Worm (Caenorhabditis elegans): ENCODE results near the gene Y94H6A.12.

Gene Y94H6A.12

ce11 chrIV:2703927-2704401 lies 8.9 kb downstream of the Y94H6A.12 start, which contains the start of gene Y94H6A.5 (continued):
- no peak for TF ChIP-seq rpc-1 (optimal IDR thresholded peaks at IDR 0.05)
- no peak for TF ChIP-seq rpc-1 (tag; optimal IDR thresholded peaks at IDR 0.05)
- TF ChIP-seq lin-40 (tag; optimal IDR thresholded peaks at IDR 0.05): peak; percentile 39
- TF ChIP-seq ama-1 (optimal IDR thresholded peaks at IDR 0.05): no peak
- TF ChIP-seq ama-1 (GFP tag; optimal IDR thresholded peaks at IDR 0.05): no peak
- no peak for TF ChIP-seq ztf-22 (GFP tag; optimal IDR thresholded peaks at IDR 0.05)
- TF ChIP-seq lag-1 (GFP tag; IDR thresholded peaks at IDR 0.05): no peak
- no peak for TF ChIP-seq dpff-1 (tag; optimal IDR thresholded peaks at IDR 0.05)
- TF ChIP-seq ekl-4 (GFP tag; IDR thresholded peaks at IDR 0.05): no peak
- TF ChIP-seq K11D2.4 (GFP tag; IDR thresholded peaks at IDR 0.05): no peak
- 0 out of 2 replicates have a peak, but pooled peaks have one; percentile 18 for TF ChIP-seq rcor-1 (GFP tag; IDR thresholded peaks at IDR 0.05)
- peak; percentile 72 for TF ChIP-seq lsl-1 (GFP tag; optimal IDR thresholded peaks at IDR 0.05)
- no peak for TF ChIP-seq K12H6.12 (tag; optimal IDR thresholded peaks at IDR 0.05)
- TF ChIP-seq Y53G8AR.9 (GFP tag; conservative IDR thresholded peaks at IDR 0.05): no peak
- peak; percentile 72; the same call in 1 of the 2 replicates for TF ChIP-seq ztf-28 (GFP tag; IDR thresholded peaks at IDR 0.05)
- no peak for TF ChIP-seq Y95B8A.8 (GFP tag; IDR thresholded peaks at IDR 0.05)
- no peak for TF ChIP-seq mes-4 (tag; optimal IDR thresholded peaks at IDR 0.05)
- peak; percentile 34 for TF ChIP-seq attf-5 (GFP tag; optimal IDR thresholded peaks at IDR 0.05)
- no peak for TF ChIP-seq Y67H2A.10 (GFP tag; conservative IDR thresholded peaks at IDR 0.05)
- TF ChIP-seq unc-130 (GFP tag; optimal IDR thresholded peaks at IDR 0.05): no peak
- no peak for TF ChIP-seq tlf-1 (GFP tag; optimal IDR thresholded peaks at IDR 0.05)
- TF ChIP-seq mcd-1 (GFP tag; IDR thresholded peaks at IDR 0.05): peak; percentile 57; the same call in 1 of the 2 replicates
- no peak for TF ChIP-seq hsf-1 (GFP tag; IDR thresholded peaks at IDR 0.05)
- no peak for TF ChIP-seq dpl-1 (GFP tag; optimal IDR thresholded peaks at IDR 0.05)
- no peak for TF ChIP-seq ccch-3 (GFP tag; optimal IDR thresholded peaks at IDR 0.05)
- TF ChIP-seq B0336.3 (GFP tag; IDR thresholded peaks at IDR 0.05): no peak
- TF ChIP-seq B0019.2 (GFP tag; conservative IDR thresholded peaks at IDR 0.05): peak; percentile 52; the same call in 1 of the 2 replicates
- TF ChIP-seq ztf-18 (tag; optimal IDR thresholded peaks at IDR 0.05): peak; percentile 26
- no peak for TF ChIP-seq F57A8.1 (GFP tag; optimal IDR thresholded peaks at IDR 0.05)
- peak; percentile 26; the same call in 1 of the 2 replicates for TF ChIP-seq D2030.7 (GFP tag; IDR thresholded peaks at IDR 0.05)
- TF ChIP-seq mel-28 (tag; optimal IDR thresholded peaks at IDR 0.05; ENCODE audit: borderline replicate concordance): no peak
- TF ChIP-seq sptf-2 (GFP tag; optimal IDR thresholded peaks at IDR 0.05): no peak
- TF ChIP-seq mxl-1 (tag; optimal IDR thresholded peaks at IDR 0.05): no peak
- no peak for TF ChIP-seq hlh-12 (tag; optimal IDR thresholded peaks at IDR 0.05)
- no peak for TF ChIP-seq hrde-1 (tag; optimal IDR thresholded peaks at IDR 0.05; ENCODE audit: borderline replicate concordance)
- TF ChIP-seq F57C9.4 (tag; optimal IDR thresholded peaks at IDR 0.05): no peak
- TF ChIP-seq ets-4 (GFP tag; optimal IDR thresholded peaks at IDR 0.05): no peak
- no peak for TF ChIP-seq bed-2 (GFP tag; IDR thresholded peaks at IDR 0.05)
- no peak for TF ChIP-seq F39B2.1 (GFP tag; IDR thresholded peaks at IDR 0.05)
- TF ChIP-seq F33H1.4 (GFP tag; IDR thresholded peaks at IDR 0.05): peak; percentile 32; the same call in 1 of the 2 replicates
- no peak for TF ChIP-seq nhr-179 (tag; optimal IDR thresholded peaks at IDR 0.05)
- no peak for TF ChIP-seq ztf-3 (GFP tag; optimal IDR thresholded peaks at IDR 0.05)
- TF ChIP-seq Y56A3A.18 (GFP tag; IDR thresholded peaks at IDR 0.05): no peak
- no peak for TF ChIP-seq B0035.1 (tag; optimal IDR thresholded peaks at IDR 0.05)
- TF ChIP-seq T26A5.8 (tag; optimal IDR thresholded peaks at IDR 0.05): no peak
- TF ChIP-seq nhr-90 (tag; optimal IDR thresholded peaks at IDR 0.05): no peak
- TF ChIP-seq F55B11.4 (tag; optimal IDR thresholded peaks at IDR 0.05; ENCODE audit: borderline replicate concordance, insufficient read depth): no peak
- no peak for TF ChIP-seq repo-1 (tag; optimal IDR thresholded peaks at IDR 0.05)
- no peak for TF ChIP-seq nfyb-1 (GFP tag; IDR thresholded peaks at IDR 0.05)
- TF ChIP-seq fkh-3 (tag; optimal IDR thresholded peaks at IDR 0.05): no peak
- no peak for TF ChIP-seq pha-4 (tag; optimal IDR thresholded peaks at IDR 0.05)
